Worm (Caenorhabditis elegans) whole organism, late embryonic: Measurements from ENCODE around the gene Y38E10A.34.

Experiments
- K09A11.1 ChIP-seq: sonication (generic microtip); optimal IDR thresholded peaks from 2 replicates; lab custom pipeline; 2017; ENCODE audit warnings: antibody characterized with exemption, mild to moderate bottlenecking, missing genetic modification characterization, missing compliant biosample characterization; ENCODE audit not compliant: insufficient read depth
- T23F11.4 ChIP-seq: fragments of 200-800 bp; sonication (Bioruptor generic); optimal IDR thresholded peaks from 2 replicates; lab custom pipeline; 2018; ENCODE audit warnings: mild to moderate bottlenecking, missing genetic modification characterization, missing compliant biosample characterization
- Y22D7AL.16 ChIP-seq: sonication (generic microtip); optimal IDR thresholded peaks from 2 replicates; lab custom pipeline; 2016; ENCODE audit warnings: missing genetic modification characterization, missing compliant biosample characterization
- ahr-1 ChIP-seq: sonication (generic microtip); optimal IDR thresholded peaks from 2 replicates; lab custom pipeline; 2016; ENCODE audit warnings: missing genetic modification characterization, missing compliant biosample characterization
- ceh-14 ChIP-seq: sonication (generic microtip); optimal IDR thresholded peaks from 2 replicates; lab custom pipeline; 2016; ENCODE audit warnings: missing genotype, missing genetic modification characterization, missing compliant biosample characterization
- ceh-2 ChIP-seq: sonication (generic microtip); optimal IDR thresholded peaks from 2 replicates; lab custom pipeline; 2016; ENCODE audit warnings: missing genotype, missing genetic modification characterization, missing compliant biosample characterization
- ceh-24 ChIP-seq: sonication (generic microtip); optimal IDR thresholded peaks from 2 replicates; lab custom pipeline; 2016; ENCODE audit warnings: mild to moderate bottlenecking, missing genetic modification characterization, missing compliant biosample characterization
- ceh-31 ChIP-seq: sonication (generic microtip); optimal IDR thresholded peaks from 2 replicates; lab custom pipeline; 2016; ENCODE audit warnings: missing genetic modification characterization, missing compliant biosample characterization
- ceh-45 ChIP-seq: fragments of 200-800 bp; sonication (Bioruptor generic); IDR thresholded peaks from 2 replicates; pipeline ENCODE4 v1.3.6; 2022; ENCODE audit warnings: missing genetic modification reagents, missing genetic modification characterization, missing compliant biosample characterization
- ceh-9 ChIP-seq: sonication (generic microtip); optimal IDR thresholded peaks from 2 replicates; lab custom pipeline; 2016; ENCODE audit warnings: mild to moderate bottlenecking, missing genetic modification characterization, inconsistent platforms, missing compliant biosample characterization
- che-1 ChIP-seq: sonication (generic microtip); optimal IDR thresholded peaks from 2 replicates; lab custom pipeline; 2016; ENCODE audit warnings: mild to moderate bottlenecking, missing genetic modification characterization, missing compliant biosample characterization
- dmd-4 ChIP-seq: sonication (generic microtip); optimal IDR thresholded peaks from 2 replicates; lab custom pipeline; 2016; ENCODE audit warnings: borderline replicate concordance, missing genetic modification characterization, missing compliant biosample characterization
- dve-1 ChIP-seq: sonication (generic microtip); optimal IDR thresholded peaks from 2 replicates; lab custom pipeline; 2017; ENCODE audit warnings: antibody characterized with exemption, mild to moderate bottlenecking, missing genetic modification characterization, missing compliant biosample characterization
- elt-2 ChIP-seq: sonication (generic microtip); optimal IDR thresholded peaks from 2 replicates; lab custom pipeline; 2016; ENCODE audit warnings: missing genetic modification reagents, missing genetic modification characterization, missing compliant biosample characterization
- ets-4 ChIP-seq: sonication (generic microtip); optimal IDR thresholded peaks from 2 replicates; lab custom pipeline; 2016; ENCODE audit warnings: missing genetic modification characterization, missing compliant biosample characterization
- fax-1 ChIP-seq: sonication (generic microtip); optimal IDR thresholded peaks from 2 replicates; lab custom pipeline; 2016; ENCODE audit warnings: missing genotype, missing genetic modification characterization, missing compliant biosample characterization
- fkh-6 ChIP-seq: sonication (generic microtip); optimal IDR thresholded peaks from 2 replicates; lab custom pipeline; 2016; ENCODE audit warnings: missing genetic modification characterization, missing compliant biosample characterization
- hlh-15 ChIP-seq: sonication (generic microtip); optimal IDR thresholded peaks from 2 replicates; lab custom pipeline; 2016; ENCODE audit warnings: missing genetic modification characterization, missing compliant biosample characterization
- lim-6 ChIP-seq: sonication (generic microtip); optimal IDR thresholded peaks from 2 replicates; lab custom pipeline; 2016; ENCODE audit warnings: missing genetic modification characterization, missing compliant biosample characterization
- lin-11 ChIP-seq: fragments of 200-800 bp; sonication (Bioruptor generic); optimal IDR thresholded peaks from 2 replicates; lab custom pipeline; 2018; ENCODE audit warnings: mild to moderate bottlenecking, missing genetic modification characterization, missing compliant biosample characterization
- madf-2 ChIP-seq: sonication (generic microtip); optimal IDR thresholded peaks from 2 replicates; lab custom pipeline; 2017; ENCODE audit warnings: missing genetic modification characterization, missing compliant biosample characterization
- nfya-1 ChIP-seq: sonication (generic microtip); optimal IDR thresholded peaks from 2 replicates; lab custom pipeline; 2017; ENCODE audit warnings: missing genetic modification characterization, mild to moderate bottlenecking, missing compliant biosample characterization, antibody characterized with exemption, moderate library complexity
- nhr-11 ChIP-seq: fragments of 150-350 bp; optimal IDR thresholded peaks from 2 replicates; lab custom pipeline; 2014; ENCODE audit warnings: missing biosample characterization, missing genetic modification characterization
- nhr-232 ChIP-seq: sonication (generic microtip); optimal IDR thresholded peaks from 2 replicates; lab custom pipeline; 2016; ENCODE audit warnings: missing genetic modification characterization, missing compliant biosample characterization
- odd-2 ChIP-seq: sonication (generic microtip); optimal IDR thresholded peaks from 2 replicates; lab custom pipeline; 2017; ENCODE audit warnings: antibody characterized with exemption, mild to moderate bottlenecking, missing genetic modification characterization, missing compliant biosample characterization
- pag-3 ChIP-seq: sonication (generic microtip); optimal IDR thresholded peaks from 2 replicates; lab custom pipeline; 2016; ENCODE audit warnings: missing compliant biosample characterization, missing genetic modification characterization, borderline replicate concordance
- pax-1 ChIP-seq: fragments of 150-350 bp; optimal IDR thresholded peaks from 2 replicates; lab custom pipeline; 2014; ENCODE audit warnings: missing biosample characterization, missing genetic modification characterization
- pha-4 ChIP-seq: fragments of 150-350 bp; optimal IDR thresholded peaks from 2 replicates; lab custom pipeline; 2018; ENCODE audit warnings: missing biosample characterization, missing genetic modification reagents, missing genetic modification characterization
- pqm-1 ChIP-seq: sonication (generic microtip); optimal IDR thresholded peaks from 2 replicates; lab custom pipeline; 2016; ENCODE audit warnings: missing genetic modification characterization, missing compliant biosample characterization
- ref-2 ChIP-seq: sonication (generic microtip); optimal IDR thresholded peaks from 2 replicates; lab custom pipeline; 2016; ENCODE audit warnings: missing genetic modification characterization, missing compliant biosample characterization
- rnt-1 ChIP-seq: sonication (generic microtip); optimal IDR thresholded peaks from 2 replicates; lab custom pipeline; 2016; ENCODE audit warnings: missing genetic modification characterization, missing compliant biosample characterization
- sox-2 ChIP-seq: fragments of 200-800 bp; sonication (Bioruptor generic); IDR thresholded peaks from 2 replicates; pipeline ENCODE4 v1.3.6; 2022; ENCODE audit warnings: missing genetic modification reagents, missing genetic modification characterization, missing compliant biosample characterization
- sox-4 ChIP-seq: sonication (generic microtip); optimal IDR thresholded peaks from 2 replicates; lab custom pipeline; 2017; ENCODE audit warnings: mild to moderate bottlenecking, missing genetic modification characterization, inconsistent platforms, missing compliant biosample characterization
- tbx-2 ChIP-seq: sonication (generic microtip); optimal IDR thresholded peaks from 2 replicates; lab custom pipeline; 2016; ENCODE audit warnings: missing genetic modification characterization, missing compliant biosample characterization
- tbx-7 ChIP-seq: sonication (generic microtip); optimal IDR thresholded peaks from 2 replicates; lab custom pipeline; 2016; ENCODE audit warnings: missing genotype, missing genetic modification characterization, missing compliant biosample characterization
- ttx-3 ChIP-seq: sonication (generic microtip); optimal IDR thresholded peaks from 2 replicates; lab custom pipeline; 2016; ENCODE audit warnings: missing genetic modification reagents, missing genetic modification characterization, missing compliant biosample characterization
- unc-3 ChIP-seq, 2 experiments: fragments of 200-800 bp in 1 of 2; sonication (Bioruptor generic) in 1 of 2; sonication (generic microtip) in 1 of 2; conservative IDR thresholded peaks in 1 of 2; optimal IDR thresholded peaks in 1 of 2; 2 replicates each; pipeline versions ENCODE4 v1.3.6 to Lab custom; 2016 to 2022; ENCODE audit warnings: missing compliant biosample characterization in 2 of 2, missing genetic modification characterization in 2 of 2, missing genetic modification reagents in 1 of 2
- unc-42 ChIP-seq: sonication (generic microtip); optimal IDR thresholded peaks from 2 replicates; lab custom pipeline; 2016; ENCODE audit warnings: missing genotype, missing genetic modification characterization, missing compliant biosample characterization
- ztf-16 ChIP-seq: sonication (generic microtip); optimal IDR thresholded peaks from 2 replicates; lab custom pipeline; 2017; ENCODE audit warnings: missing genetic modification characterization, missing compliant biosample characterization

The Y38E10A.34 gene

DNA sequence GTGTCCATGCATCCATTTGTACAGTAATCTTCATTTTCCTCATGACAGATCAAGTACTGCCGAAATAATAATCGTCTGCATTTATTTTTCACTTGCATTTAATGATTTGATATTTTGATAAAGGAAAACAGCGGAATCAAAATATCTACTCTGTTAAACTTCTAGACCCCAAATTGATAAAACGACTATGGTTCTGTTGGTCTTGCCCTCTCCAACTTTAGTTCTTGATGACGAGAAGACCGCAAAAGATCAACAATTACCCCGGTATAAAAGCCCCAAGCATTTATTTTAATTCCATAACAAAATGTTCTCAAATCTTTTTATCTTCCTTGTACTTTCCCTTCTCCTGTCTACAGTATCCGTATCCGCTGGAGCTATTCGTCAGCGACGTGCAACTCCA, 22.3 kb upstream of the Y38E10A.34 start, which contains the start of gene Y38E10A.9:
Gene Y38E10A.9, plus strand, starts transcription at position 301 of the 400 bp plus-strand sequence.
- TF ChIP-seq ceh-24 (no peak), pag-3 (tag; lab: Kevin White, UChicago) (no peak), lin-11 (tag; lab: Kevin White, UChicago) (no peak), nfya-1 (tag; lab: Kevin White, UChicago) (no peak), fax-1 (no peak), ttx-3 (tag; lab: Kevin White, UChicago) (no peak), hlh-15 (tag; lab: Kevin White, UChicago) (no peak), ahr-1 (tag; lab: Kevin White, UChicago) (no peak), fkh-6 (tag; lab: Kevin White, UChicago) (no peak), ceh-9 (tag; lab: Kevin White, UChicago) (no peak), T23F11.4 (no peak), unc-3 (GFP tag; conservative IDR thresholded peaks at IDR 0.05; lab: Robert Waterston, UW) (no peak), unc-3 (tag; optimal IDR thresholded peaks at IDR 0.05; lab: Kevin White, UChicago) (no peak), ceh-2 (no peak), Y22D7AL.16 (tag; lab: Kevin White, UChicago) (no peak), tbx-2 (tag; lab: Kevin White, UChicago) (no peak), ztf-16 (tag; lab: Kevin White, UChicago) (no peak)

DNA sequence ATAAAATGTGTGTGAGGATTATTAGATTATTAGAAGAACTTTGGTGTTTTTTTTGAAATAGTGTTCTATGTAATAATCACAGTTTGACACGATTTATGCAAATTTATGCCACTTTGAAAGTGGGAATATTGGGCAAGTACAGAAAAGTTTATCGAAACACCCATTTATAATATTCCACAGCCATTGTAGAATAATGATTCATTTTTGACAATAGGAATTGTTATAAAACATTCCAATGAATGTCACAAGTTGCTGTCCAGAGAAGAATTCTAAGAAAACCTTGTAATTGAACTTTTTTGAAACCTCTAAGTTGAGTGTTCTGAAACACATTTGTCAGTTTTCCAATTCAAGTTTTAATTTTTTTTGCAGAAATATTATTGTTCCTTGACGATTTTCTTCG, 18.8 kb upstream of the Y38E10A.34 start, which contains the start of gene nspe-4:
Gene nspe-4, plus strand, starts transcription at position 301 of the 400 bp plus-strand sequence.
- TF ChIP-seq madf-2 (tag; lab: Kevin White, UChicago) (no peak), ceh-14 (tag; lab: Kevin White, UChicago) (no peak), pqm-1 (no peak), unc-42 (tag; lab: Kevin White, UChicago) (no peak), dmd-4 (tag; lab: Kevin White, UChicago) (no peak), ref-2 (no peak), pha-4 (no peak), sox-4 (tag; lab: Kevin White, UChicago) (no peak), ahr-1 (tag; lab: Kevin White, UChicago) (no peak), nhr-11 (tag; lab: Kevin White, UChicago) (no peak), elt-2 (no peak), ceh-31 (tag; lab: Kevin White, UChicago) (no peak), nfya-1 (tag; lab: Kevin White, UChicago) (no peak), lim-6 (tag; lab: Kevin White, UChicago) (no peak), ttx-3 (tag; lab: Kevin White, UChicago) (no peak), odd-2 (tag; lab: Kevin White, UChicago) (no peak), ztf-16 (tag; lab: Kevin White, UChicago) (no peak), ceh-45 (GFP tag; lab: Robert Waterston, UW) (no peak), che-1 (tag; lab: Kevin White, UChicago) (no peak), K09A11.1 (no peak)
- TF ChIP-seq, all 69 proteins: peak for 0

- TF ChIP-seq rnt-1 (no peak), tbx-7 (no peak), nhr-232 (tag; lab: Kevin White, UChicago) (no peak), ceh-45 (GFP tag; lab: Robert Waterston, UW) (no peak), fax-1 (no peak), ets-4 (no peak), pag-3 (tag; lab: Kevin White, UChicago) (no peak), dve-1 (tag; lab: Kevin White, UChicago) (no peak), sox-2 (GFP tag; lab: Robert Waterston, UW) (no peak), unc-3 (GFP tag; conservative IDR thresholded peaks at IDR 0.05; lab: Robert Waterston, UW) (no peak), unc-3 (tag; optimal IDR thresholded peaks at IDR 0.05; lab: Kevin White, UChicago) (no peak), pax-1 (no peak)
Measured at ce11 chrII:12615413-12615812, 15.6 kb upstream of the Y38E10A.34 start.
